Fruit fly (Drosophila melanogaster) whole organism, prepupa: ENCODE measurements around the gene Hrd3.

ENCODE experiments used
- Blimp-1 ChIP-seq: fragments of 200-800 bp; sonication (Bioruptor generic); optimal IDR thresholded peaks from 3 replicates; lab custom pipeline; 2017; ENCODE audit warnings: missing biosample characterization, missing genetic modification characterization, mild to moderate bottlenecking, moderate library complexity, missing genetic modification reagents
- CG10631 ChIP-seq: fragments of 200-800 bp; sonication (Bioruptor generic); optimal IDR thresholded peaks from 2 replicates; lab custom pipeline; 2016; ENCODE audit warnings: missing biosample characterization, missing genetic modification characterization
- CG10669 ChIP-seq: fragments of 200-800 bp; sonication (Bioruptor generic); optimal IDR thresholded peaks from 3 replicates; lab custom pipeline; 2018; ENCODE audit warnings: missing biosample characterization, mild to moderate bottlenecking, missing genetic modification characterization, moderate library complexity
- CG11294 ChIP-seq: fragments of 200-800 bp; sonication (Bioruptor generic); IDR thresholded peaks from 2 replicates; pipeline ENCODE4 v1.3.6; 2022; ENCODE audit warnings: missing biosample characterization, missing genetic modification characterization
- CG11762 ChIP-seq: fragments of 200-800 bp; sonication (Bioruptor generic); optimal IDR thresholded peaks from 3 replicates; lab custom pipeline; 2016; ENCODE audit warnings: missing biosample characterization, missing genetic modification characterization; ENCODE audit not compliant: insufficient read depth
- CG11902 ChIP-seq: fragments of 200-800 bp; sonication (Bioruptor generic); optimal IDR thresholded peaks from 3 replicates; lab custom pipeline; 2016; ENCODE audit warnings: missing biosample characterization, missing genetic modification characterization
- CG15336 ChIP-seq: fragments of 200-800 bp; sonication (Bioruptor generic); IDR thresholded peaks from 2 replicates; pipeline ENCODE4 v1.3.6; 2022; ENCODE audit warnings: missing biosample characterization, missing genetic modification characterization
- CG1621 ChIP-seq: fragments of 200-800 bp; sonication (Bioruptor generic); optimal IDR thresholded peaks from 3 replicates; lab custom pipeline; 2018; ENCODE audit warnings: missing biosample characterization, mild to moderate bottlenecking, missing genetic modification characterization
- CG16779 ChIP-seq: fragments of 200-800 bp; sonication (Bioruptor generic); optimal IDR thresholded peaks from 3 replicates; lab custom pipeline; 2017; ENCODE audit warnings: missing biosample characterization, mild to moderate bottlenecking, missing genetic modification characterization
- CG3032 ChIP-seq: fragments of 200-800 bp; optimal IDR thresholded peaks from 2 replicates; lab custom pipeline; 2019; ENCODE audit warnings: missing biosample characterization, mild to moderate bottlenecking, missing genetic modification characterization, moderate library complexity
- CG31627 ChIP-seq: fragments of 200-800 bp; sonication (Bioruptor generic); optimal IDR thresholded peaks from 3 replicates; lab custom pipeline; 2016; ENCODE audit warnings: missing biosample characterization, missing genetic modification characterization
- CG32006 ChIP-seq: fragments of 200-800 bp; sonication (Bioruptor generic); optimal IDR thresholded peaks from 3 replicates; lab custom pipeline; 2017; ENCODE audit warnings: missing biosample characterization, mild to moderate bottlenecking, missing genetic modification characterization
- CG34406 ChIP-seq: fragments of 200-800 bp; sonication (Bioruptor generic); optimal IDR thresholded peaks from 3 replicates; lab custom pipeline; 2016; ENCODE audit warnings: missing biosample characterization, missing genetic modification characterization
- CG3919 ChIP-seq: fragments of 200-800 bp; sonication (Bioruptor generic); optimal IDR thresholded peaks from 3 replicates; lab custom pipeline; 2016; ENCODE audit warnings: missing biosample characterization, missing genetic modification characterization
- CG4318 ChIP-seq: fragments of 200-800 bp; sonication (Bioruptor generic); optimal IDR thresholded peaks from 3 replicates; lab custom pipeline; 2017; ENCODE audit warnings: missing biosample characterization, mild to moderate bottlenecking, missing genetic modification characterization
- CG6276 ChIP-seq: fragments of 200-800 bp; sonication (Bioruptor generic); optimal IDR thresholded peaks from 2 replicates; lab custom pipeline; 2017; ENCODE audit warnings: missing biosample characterization, mild to moderate bottlenecking, missing genetic modification characterization
- CG6792 ChIP-seq: fragments of 200-800 bp; sonication (Bioruptor generic); optimal IDR thresholded peaks from 3 replicates; lab custom pipeline; 2016; ENCODE audit warnings: missing biosample characterization, missing genetic modification characterization
- CG6808 ChIP-seq: fragments of 200-800 bp; sonication (Bioruptor generic); optimal IDR thresholded peaks from 3 replicates; lab custom pipeline; 2017; ENCODE audit warnings: missing biosample characterization, missing genetic modification characterization, mild to moderate bottlenecking, moderate library complexity, missing genetic modification reagents
- CG6854 ChIP-seq: fragments of 200-800 bp; sonication (Bioruptor generic); optimal IDR thresholded peaks from 2 replicates; lab custom pipeline; 2017; ENCODE audit warnings: missing biosample characterization, mild to moderate bottlenecking, missing genetic modification characterization
- CG7368 ChIP-seq: fragments of 200-800 bp; sonication (Bioruptor generic); optimal IDR thresholded peaks from 3 replicates; lab custom pipeline; 2016; ENCODE audit warnings: missing biosample characterization, missing genetic modification characterization
- CG8119 ChIP-seq: fragments of 200-800 bp; sonication (Bioruptor generic); IDR thresholded peaks from 3 replicates; pipeline ENCODE4 v1.3.6; 2022; ENCODE audit warnings: missing biosample characterization, missing genetic modification characterization
- CG8319 ChIP-seq: fragments of 200-800 bp; sonication (Bioruptor generic); optimal IDR thresholded peaks from 3 replicates; lab custom pipeline; 2016; ENCODE audit warnings: missing biosample characterization, missing genetic modification characterization
- CG9139 ChIP-seq: fragments of 200-800 bp; sonication (Bioruptor generic); optimal IDR thresholded peaks from 3 replicates; lab custom pipeline; 2017; ENCODE audit warnings: missing biosample characterization, mild to moderate bottlenecking, missing genetic modification characterization
- Eip75B ChIP-seq: fragments of 200-800 bp; sonication (Bioruptor generic); optimal IDR thresholded peaks from 3 replicates; lab custom pipeline; 2016; ENCODE audit warnings: missing biosample characterization, missing genetic modification characterization
- Eip78C ChIP-seq: fragments of 200-800 bp; sonication (Bioruptor generic); peaks from one replicate; lab custom pipeline; 2016; ENCODE audit warnings: missing biosample characterization, missing genetic modification characterization
- Eip93F ChIP-seq: fragments of 200-800 bp; sonication (Bioruptor generic); optimal IDR thresholded peaks from 2 replicates; lab custom pipeline; 2016; ENCODE audit warnings: missing biosample characterization, mild to moderate bottlenecking, missing genetic modification characterization
- Ets21C ChIP-seq: fragments of 200-800 bp; sonication (Bioruptor generic); optimal IDR thresholded peaks from 3 replicates; lab custom pipeline; 2016; ENCODE audit warnings: missing biosample characterization, missing genetic modification characterization
- Ets96B ChIP-seq: fragments of 200-800 bp; optimal IDR thresholded peaks from 2 replicates; lab custom pipeline; 2019; ENCODE audit warnings: missing biosample characterization, mild to moderate bottlenecking, missing genetic modification characterization, moderate library complexity
- Gug ChIP-seq: fragments of 200-800 bp; sonication (Bioruptor generic); IDR thresholded peaks from 2 replicates; pipeline ENCODE4 v1.3.6; 2022; ENCODE audit warnings: missing biosample characterization, missing genetic modification characterization
- Hr4 ChIP-seq: fragments of 200-800 bp; sonication (Bioruptor generic); optimal IDR thresholded peaks from 3 replicates; lab custom pipeline; 2016; ENCODE audit warnings: missing biosample characterization, missing genetic modification characterization
- Lpt ChIP-seq: fragments of 200-800 bp; sonication (Bioruptor generic); optimal IDR thresholded peaks from 3 replicates; lab custom pipeline; 2016; ENCODE audit warnings: missing biosample characterization, missing genetic modification characterization
- Met ChIP-seq: fragments of 200-800 bp; sonication (Bioruptor generic); optimal IDR thresholded peaks from 3 replicates; lab custom pipeline; 2016; ENCODE audit warnings: missing biosample characterization, missing genetic modification characterization
- Smox ChIP-seq: fragments of 200-800 bp; sonication (Bioruptor generic); optimal IDR thresholded peaks from 3 replicates; lab custom pipeline; 2016; ENCODE audit warnings: missing biosample characterization, missing genetic modification characterization
- Sox102F ChIP-seq: fragments of 200-800 bp; sonication (Bioruptor generic); optimal IDR thresholded peaks from 2 replicates; lab custom pipeline; 2016; ENCODE audit warnings: missing biosample characterization, mild to moderate bottlenecking, missing genetic modification characterization
- Sox14 ChIP-seq: fragments of 200-800 bp; sonication (Bioruptor generic); optimal IDR thresholded peaks from 3 replicates; lab custom pipeline; 2016; ENCODE audit warnings: missing biosample characterization, missing genetic modification characterization
- Sox15 ChIP-seq: fragments of 200-800 bp; sonication (Bioruptor generic); optimal IDR thresholded peaks from 3 replicates; lab custom pipeline; 2016; ENCODE audit warnings: missing biosample characterization, missing genetic modification characterization
- achi ChIP-seq: fragments of 200-800 bp; sonication (Bioruptor generic); optimal IDR thresholded peaks from 3 replicates; lab custom pipeline; 2016; ENCODE audit warnings: missing biosample characterization, missing genetic modification characterization
- acj6 ChIP-seq: fragments of 200-800 bp; sonication (Bioruptor generic); optimal IDR thresholded peaks from 3 replicates; lab custom pipeline; 2016; ENCODE audit warnings: missing biosample characterization, missing genetic modification characterization
- cyc ChIP-seq: fragments of 200-800 bp; sonication (Bioruptor generic); optimal IDR thresholded peaks from 3 replicates; lab custom pipeline; 2016; ENCODE audit warnings: missing biosample characterization, missing genetic modification characterization
- dac ChIP-seq: fragments of 200-800 bp; sonication (Bioruptor generic); optimal IDR thresholded peaks from 2 replicates; lab custom pipeline; 2017; ENCODE audit warnings: missing biosample characterization, mild to moderate bottlenecking, missing genetic modification characterization
- dsx ChIP-seq: fragments of 200-800 bp; optimal IDR thresholded peaks from 3 replicates; lab custom pipeline; 2019; ENCODE audit warnings: missing biosample characterization, mild to moderate bottlenecking, missing genetic modification characterization, moderate library complexity; ENCODE audit not compliant: poor library complexity, severe bottlenecking
- eg ChIP-seq: fragments of 200-800 bp; sonication (Bioruptor generic); IDR thresholded peaks from 3 replicates; pipeline ENCODE4 v1.3.6; 2022; ENCODE audit warnings: missing biosample characterization, missing genetic modification characterization
- esn ChIP-seq: fragments of 200-800 bp; sonication (Bioruptor generic); optimal IDR thresholded peaks from 2 replicates; lab custom pipeline; 2016; ENCODE audit warnings: missing biosample characterization, mild to moderate bottlenecking, missing genetic modification characterization, moderate library complexity
- fd85E ChIP-seq: fragments of 200-800 bp; sonication (Bioruptor generic); optimal IDR thresholded peaks from 3 replicates; lab custom pipeline; 2016; ENCODE audit warnings: missing biosample characterization, missing genetic modification characterization
- fkh ChIP-seq: fragments of 200-800 bp; sonication (Bioruptor generic); optimal IDR thresholded peaks from 3 replicates; lab custom pipeline; 2017; ENCODE audit warnings: missing biosample characterization, mild to moderate bottlenecking, missing genetic modification characterization, moderate library complexity
- net ChIP-seq: fragments of 200-800 bp; sonication (Bioruptor generic); optimal IDR thresholded peaks from 3 replicates; lab custom pipeline; 2016; ENCODE audit warnings: missing biosample characterization, missing genetic modification characterization
- pdm3 ChIP-seq: fragments of 200-800 bp; sonication (Bioruptor generic); optimal IDR thresholded peaks from 3 replicates; lab custom pipeline; 2016; ENCODE audit warnings: missing biosample characterization, missing genetic modification characterization
- spab ChIP-seq: fragments of 200-800 bp; sonication (Bioruptor generic); optimal IDR thresholded peaks from 2 replicates; lab custom pipeline; 2017; ENCODE audit warnings: missing biosample characterization, mild to moderate bottlenecking, missing genetic modification characterization, missing genetic modification reagents
- ss ChIP-seq, 2 experiments: fragments of 200-800 bp; sonication (Bioruptor generic); optimal IDR thresholded peaks; 2 replicates in 1 of 2; 3 replicates in 1 of 2; lab custom pipeline; 2017 to 2018; ENCODE audit warnings: mild to moderate bottlenecking in 2 of 2, missing biosample characterization in 2 of 2, missing genetic modification characterization in 2 of 2, moderate library complexity in 1 of 2
- svp ChIP-seq: fragments of 200-800 bp; sonication (Bioruptor generic); peaks from one replicate; lab custom pipeline; 2016; ENCODE audit warnings: missing biosample characterization, missing genetic modification characterization
- vri ChIP-seq: fragments of 200-800 bp; sonication (Bioruptor generic); optimal IDR thresholded peaks from 3 replicates; lab custom pipeline; 2016; ENCODE audit warnings: missing biosample characterization, mild to moderate bottlenecking, missing genetic modification characterization

Hrd3 gene

DNA sequence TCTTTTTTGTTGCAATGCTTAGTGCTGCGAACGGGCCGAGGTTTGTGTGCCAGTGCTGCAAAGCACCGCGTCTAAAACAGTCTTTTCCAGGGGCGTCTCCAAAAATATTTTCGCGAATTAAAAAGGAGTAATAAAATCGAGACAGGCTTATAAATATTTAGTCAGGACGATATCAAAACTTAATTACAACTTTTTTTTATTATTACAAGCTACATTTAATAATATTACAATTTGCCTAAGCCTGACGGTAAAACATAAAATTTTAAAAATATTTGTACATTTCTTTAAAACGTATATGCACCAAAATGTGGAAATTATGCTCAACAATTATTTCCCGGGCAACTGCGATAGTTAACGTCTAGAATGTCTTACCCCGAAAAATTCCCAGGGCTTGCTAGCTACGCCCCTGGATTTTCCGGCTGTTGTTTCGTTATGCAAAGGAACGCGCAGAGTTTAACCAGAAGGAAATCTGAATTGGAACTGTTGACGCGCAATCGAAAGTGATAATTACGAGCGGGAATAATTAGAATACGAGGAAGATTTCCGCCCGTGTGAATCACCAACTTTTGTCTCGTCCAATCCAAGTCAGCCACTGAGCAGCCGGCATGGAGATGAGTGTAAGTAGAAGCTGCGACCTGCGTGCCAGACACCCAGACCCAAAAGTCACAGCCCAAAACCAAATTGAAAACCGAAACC is at the start of gene Hrd3, which contains the start of gene PTPMT1:
TSS of gene Hrd3 (minus strand) at position 646 of the 696 bp plus-strand sequence.
TSS of gene PTPMT1 (plus strand) at position 428 of the 696 bp plus-strand sequence.
- peak; percentile 99 for TF ChIP-seq pdm3 (GFP tag; lab: Kevin White, UChicago)
- TF ChIP-seq dac (GFP tag; lab: Kevin White, UChicago), result peak; percentile 99
- TF ChIP-seq achi (GFP tag; lab: Kevin White, UChicago), result peak; percentile 98
- peak; percentile 99 for TF ChIP-seq net (GFP tag; lab: Kevin White, UChicago)
- TF ChIP-seq Met, result peak; percentile 99
- TF ChIP-seq Eip78C (GFP tag; lab: Kevin White, UChicago), result peak; percentile 100
- peak; percentile 94 for TF ChIP-seq eg
- TF ChIP-seq Ets96B (tag; lab: Kevin White, UChicago), result peak; percentile 98
- peak; percentile 94 for TF ChIP-seq Blimp-1 (GFP tag; lab: Kevin White, UChicago)
- peak; percentile 97 for TF ChIP-seq CG15336 (GFP tag; lab: Robert Waterston, UW)
- peak; percentile 99 for TF ChIP-seq Sox14 (GFP tag; lab: Kevin White, UChicago)
- peak; percentile 99 for TF ChIP-seq svp (GFP tag; lab: Kevin White, UChicago)
- peak; percentile 98 for TF ChIP-seq CG6808 (GFP tag; lab: Kevin White, UChicago)
- TF ChIP-seq CG3919, result peak; percentile 99
- peak; percentile 99 for TF ChIP-seq CG4318
- peak; percentile 99 for TF ChIP-seq spab (GFP tag; lab: Kevin White, UChicago)
- TF ChIP-seq Hr4 (GFP tag; lab: Kevin White, UChicago), result peak; percentile 99
- TF ChIP-seq acj6 (GFP tag; lab: Kevin White, UChicago), result peak; percentile 99
- peak; percentile 100 for TF ChIP-seq esn
- TF ChIP-seq CG1621 (tag; lab: Kevin White, UChicago), result peak; percentile 94
- peak; percentile 97 for TF ChIP-seq vri
- TF ChIP-seq fd85E, result peak; percentile 95
- peak; percentile 98 for TF ChIP-seq CG6792
- TF ChIP-seq Smox, result peak; percentile 99
- peak; percentile 97 for TF ChIP-seq CG8119 (GFP tag; lab: Robert Waterston, UW)
- peak; percentile 99 for TF ChIP-seq Eip75B (GFP tag; lab: Kevin White, UChicago)
- peak; percentile 98 for TF ChIP-seq CG8319
- TF ChIP-seq CG11294 (GFP tag; lab: Robert Waterston, UW), result peak; percentile 95
- TF ChIP-seq Eip93F (GFP tag; lab: Kevin White, UChicago), result peak; percentile 94
- peak; percentile 98 for TF ChIP-seq Lpt (GFP tag; lab: Kevin White, UChicago)
- peak; percentile 96 for TF ChIP-seq CG9139 (GFP tag; lab: Kevin White, UChicago)
- peak; percentile 97 for TF ChIP-seq CG7368 (GFP tag; lab: Kevin White, UChicago)
- TF ChIP-seq CG31627 (GFP tag; lab: Kevin White, UChicago), result peak; percentile 99
- peak; percentile 99 for TF ChIP-seq CG10669 (GFP tag; lab: Kevin White, UChicago)
- peak; percentile 99 for TF ChIP-seq Sox15 (GFP tag; lab: Kevin White, UChicago)
- TF ChIP-seq CG16779 (tag; lab: Kevin White, UChicago), result peak; percentile 97
- TF ChIP-seq CG11902 (GFP tag; lab: Kevin White, UChicago), result peak; percentile 98
- TF ChIP-seq CG3032 (tag; lab: Kevin White, UChicago), result peak; percentile 99
- TF ChIP-seq Sox102F (GFP tag; lab: Kevin White, UChicago), result peak; percentile 99
- peak; percentile 100 for TF ChIP-seq CG32006
- TF ChIP-seq cyc (GFP tag; lab: Kevin White, UChicago), result peak; percentile 99
- peak; percentile 98 for TF ChIP-seq Ets21C
- peak; percentile 97 for TF ChIP-seq CG6854 (GFP tag; lab: Kevin White, UChicago)
- peak; percentile 96 for TF ChIP-seq dsx
- TF ChIP-seq CG34406 (GFP tag; lab: Kevin White, UChicago), result peak; percentile 99
- TF ChIP-seq CG11762 (GFP tag; lab: Kevin White, UChicago), result peak; percentile 99
- TF ChIP-seq fkh (GFP tag; lab: Kevin White, UChicago), result peak; percentile 92
- peak; percentile 96 for TF ChIP-seq Gug (GFP tag; lab: Robert Waterston, UW)
- TF ChIP-seq CG6276 (GFP tag; lab: Kevin White, UChicago), result peak; percentile 99
- TF ChIP-seq CG10631 (GFP tag; lab: Kevin White, UChicago), result peak; percentile 99
- peak; percentile 98 to 99 for TF ChIP-seq ss (GFP tag; optimal IDR thresholded peaks at IDR 0.05; lab: Kevin White, UChicago)
